Worm (Caenorhabditis elegans) whole organism, young adult: ENCODE measurements around the gene acs-18.

Experiments used
- lin-40 ChIP-seq: sonication (generic microtip); optimal IDR thresholded peaks from 2 replicates; lab custom pipeline; 2016; ENCODE audit warnings: missing genetic modification characterization, mild to moderate bottlenecking, missing compliant biosample characterization, missing genotype, missing genetic modification reagents
- mes-4 ChIP-seq: sonication (generic microtip); optimal IDR thresholded peaks from 2 replicates; lab custom pipeline; 2016; ENCODE audit warnings: missing genotype, missing genetic modification characterization, missing compliant biosample characterization
- unc-130 ChIP-seq: sonication (generic microtip); optimal IDR thresholded peaks from 2 replicates; lab custom pipeline; 2016; ENCODE audit warnings: missing genetic modification reagents, missing genetic modification characterization, missing compliant biosample characterization

- no peak for TF ChIP-seq unc-130
- TF ChIP-seq mes-4 (tag; lab: Kevin White, UChicago) = no peak
- TF ChIP-seq lin-40 (tag; lab: Kevin White, UChicago) = no peak
Observed at ce11 chrIV:10275050-10275449, 38.4 kb downstream of the acs-18 start.
